Worm (Caenorhabditis elegans) whole organism, L2 larva: ENCODE results near the gene fbxa-4.

Experiments
- ama-1 ChIP-seq: fragments of 150-350 bp; optimal IDR thresholded peaks from 2 replicates; lab custom pipeline; 2018; ENCODE audit warnings: inconsistent platforms
- ceh-82 ChIP-seq: fragments of 150-350 bp; optimal IDR thresholded peaks from 2 replicates; lab custom pipeline; 2014; ENCODE audit warnings: missing biosample characterization, missing genetic modification characterization
- nhr-10 ChIP-seq: sonication (generic microtip); optimal IDR thresholded peaks from 2 replicates; lab custom pipeline; 2017; ENCODE audit warnings: missing biosample characterization, missing genetic modification characterization
- skn-1 ChIP-seq: sonication (generic microtip); optimal IDR thresholded peaks from 2 replicates; lab custom pipeline; 2017; ENCODE audit warnings: missing biosample characterization, missing genetic modification characterization
- unc-39 ChIP-seq: fragments of 150-350 bp; optimal IDR thresholded peaks from 2 replicates; lab custom pipeline; 2014; ENCODE audit warnings: missing biosample characterization, missing genetic modification characterization
- unc-55 ChIP-seq: fragments of 150-350 bp; sonication (generic microtip); optimal IDR thresholded peaks from 3 replicates; lab custom pipeline; 2014; ENCODE audit warnings: missing biosample characterization, missing genetic modification reagents, missing genetic modification characterization
- zag-1 ChIP-seq: fragments of 150-350 bp; optimal IDR thresholded peaks from 2 replicates; lab custom pipeline; 2014; ENCODE audit warnings: missing biosample characterization, missing genetic modification characterization

DNA sequence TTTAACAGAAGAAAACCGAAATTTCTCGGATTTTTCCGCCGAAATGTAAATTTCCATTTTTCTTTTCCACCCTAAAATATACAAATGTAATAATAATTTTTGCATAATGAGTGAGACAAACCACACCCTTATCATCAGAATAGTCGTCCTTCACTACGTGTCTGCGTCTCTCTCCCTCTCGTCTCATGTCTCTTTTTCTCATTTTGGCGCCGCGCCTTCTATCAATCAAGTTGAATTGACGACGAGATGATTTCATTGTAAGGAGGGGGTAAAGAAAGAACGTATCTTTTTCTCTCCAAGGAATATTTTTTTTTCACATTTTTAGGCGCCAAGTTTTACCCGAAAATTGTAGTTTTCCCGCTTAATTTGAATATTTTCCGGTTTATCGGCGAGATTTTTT, 26.9 kb upstream of the fbxa-4 start:
- TF ChIP-seq nhr-10 = no peak
- no peak for TF ChIP-seq unc-55 (GFP tag; lab: Kevin White, UChicago)
- no peak for TF ChIP-seq ama-1 (lab: Kevin White, UChicago)
- TF ChIP-seq unc-39 (tag; lab: Kevin White, UChicago) = no peak
- no peak for TF ChIP-seq zag-1 (tag; lab: Kevin White, UChicago)
- no peak for TF ChIP-seq ceh-82 (tag; lab: Kevin White, UChicago)
- TF ChIP-seq skn-1 = no peak
